Fruit fly (Drosophila melanogaster): ENCODE results near the gene Atg4a.

The Atg4a gene

dm6 chr2L:1091675-1092074 lies 11.0 kb downstream of the Atg4a start (continued):
- TF ChIP-seq CG18619 (GFP tag; optimal IDR thresholded peaks at IDR 0.05) (no peak), Antp (GFP tag; optimal IDR thresholded peaks at IDR 0.05) (no peak), row (GFP tag; IDR thresholded peaks at IDR 0.05) (0 out of 3 replicates have a peak, but pooled peaks have one; percentile 20), CG43689 (GFP tag; IDR thresholded peaks at IDR 0.05) (no peak), ap (GFP tag; IDR thresholded peaks at IDR 0.05) (0 out of 2 replicates have a peak, but pooled peaks have one; percentile 13), CG18599 (GFP tag; optimal IDR thresholded peaks at IDR 0.05) (peak; percentile 28), lmd (GFP tag; IDR thresholded peaks at IDR 0.05) (0 out of 2 replicates have a peak, but pooled peaks have one; percentile 12), Rfx (GFP tag; IDR thresholded peaks at IDR 0.05) (peak; percentile 20; the same call in 1 of the 2 replicates), CG16815 (GFP tag; optimal IDR thresholded peaks at IDR 0.05) (no peak), CG12219 (GFP tag; optimal IDR thresholded peaks at IDR 0.05) (no peak), BtbVII (GFP tag; optimal IDR thresholded peaks at IDR 0.05) (no peak), ftz-f1 (GFP tag; optimal IDR thresholded peaks at IDR 0.05) (no peak)

DNA sequence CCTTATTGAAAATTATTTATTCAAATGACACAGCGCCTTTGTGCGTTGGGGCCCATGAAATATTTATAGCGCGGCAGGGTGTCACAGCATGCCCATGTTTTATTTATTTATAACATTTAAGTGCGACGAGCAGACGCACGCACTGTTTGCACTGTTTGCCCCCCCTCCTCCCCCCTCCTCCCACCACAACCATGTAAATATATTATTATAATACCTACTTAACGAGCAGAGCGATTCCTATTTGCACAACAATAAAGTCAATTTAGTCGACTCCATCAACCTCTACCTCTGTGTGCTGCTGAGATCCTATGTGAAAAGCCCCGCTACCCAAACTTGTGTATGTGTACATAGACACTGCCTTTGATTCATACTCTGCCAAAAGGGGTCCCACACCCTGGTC lies 14.0 kb downstream of the Atg4a start:
- TF ChIP-seq CG34224 (GFP tag; IDR thresholded peaks at IDR 0.05; ENCODE audit: partially characterized antibody) (no peak), unpg (GFP tag; optimal IDR thresholded peaks at IDR 0.05) (peak; percentile 42), Blimp-1 (GFP tag; optimal IDR thresholded peaks at IDR 0.05) (peak; percentile 50), CG7839 (tag; optimal IDR thresholded peaks at IDR 0.05) (no peak), Awh (GFP tag; IDR thresholded peaks at IDR 0.05) (0 out of 2 replicates have a peak, but pooled peaks have one; percentile 25), pros (GFP tag; optimal IDR thresholded peaks at IDR 0.05) (no peak), CG8924 (tag; optimal IDR thresholded peaks at IDR 0.05) (peak; percentile 27), Scr (GFP tag; IDR thresholded peaks at IDR 0.05; ENCODE audit: partially characterized antibody) (no peak), onecut (GFP tag; IDR thresholded peaks at IDR 0.05) (0 out of 2 replicates have a peak, but pooled peaks have one; percentile 18), Oli (tag; optimal IDR thresholded peaks at IDR 0.05) (no peak), CG2678 (tag; optimal IDR thresholded peaks at IDR 0.05) (peak; percentile 52), scrt (GFP tag; optimal IDR thresholded peaks at IDR 0.05) (peak; percentile 6), CG31365 (tag; optimal IDR thresholded peaks at IDR 0.05) (no peak), CG3838 (GFP tag; optimal IDR thresholded peaks at IDR 0.05) (no peak), CG15479 (GFP tag; optimal IDR thresholded peaks at IDR 0.05) (no peak), Nf-YB (GFP tag; optimal IDR thresholded peaks at IDR 0.05) (no peak), CG12744 (GFP tag; optimal IDR thresholded peaks at IDR 0.05) (no peak), CG10543 (GFP tag; optimal IDR thresholded peaks at IDR 0.05) (peak; percentile 74), BtbVII (GFP tag; optimal IDR thresholded peaks at IDR 0.05) (no peak), psq (GFP tag; optimal IDR thresholded peaks at IDR 0.05) (no peak), kah (GFP tag; optimal IDR thresholded peaks at IDR 0.05) (no peak), vvl (GFP tag; IDR thresholded peaks at IDR 0.05) (peak; percentile 72), Kr (GFP tag; optimal IDR thresholded peaks at IDR 0.05) (no peak), CG6813 (GFP tag; optimal IDR thresholded peaks at IDR 0.05) (peak; percentile 65), peb (GFP tag; IDR thresholded peaks at IDR 0.05) (no peak), CG10462 (GFP tag; optimal IDR thresholded peaks at IDR 0.05) (no peak), Xrp1 (GFP tag; IDR thresholded peaks at IDR 0.05) (peak; percentile 47; the same call in 1 of the 2 replicates), CG10267 (tag; optimal IDR thresholded peaks at IDR 0.05) (no peak), lmd (GFP tag; IDR thresholded peaks at IDR 0.05) (no peak), exex (tag; optimal IDR thresholded peaks at IDR 0.05) (peak; percentile 7), B-H2 (GFP tag; optimal IDR thresholded peaks at IDR 0.05) (peak; percentile 3), crc (GFP tag; optimal IDR thresholded peaks at IDR 0.05) (no peak), Mad (GFP tag; optimal IDR thresholded peaks at IDR 0.05) (no peak), CG9797 (GFP tag; optimal IDR thresholded peaks at IDR 0.05) (no peak), z (GFP tag; IDR thresholded peaks at IDR 0.05) (no peak), CG15601 (tag; optimal IDR thresholded peaks at IDR 0.05) (peak; percentile 9), Spps (tag; optimal IDR thresholded peaks at IDR 0.05) (no peak), CG1602 (GFP tag; optimal IDR thresholded peaks at IDR 0.05) (no peak), Ada2b (GFP tag; IDR thresholded peaks at IDR 0.05) (no peak)

All from whole organism, embryonic.